Fruit fly (Drosophila melanogaster): ENCODE measurements around the gene CG4238.

Gene CG4238

DNA sequence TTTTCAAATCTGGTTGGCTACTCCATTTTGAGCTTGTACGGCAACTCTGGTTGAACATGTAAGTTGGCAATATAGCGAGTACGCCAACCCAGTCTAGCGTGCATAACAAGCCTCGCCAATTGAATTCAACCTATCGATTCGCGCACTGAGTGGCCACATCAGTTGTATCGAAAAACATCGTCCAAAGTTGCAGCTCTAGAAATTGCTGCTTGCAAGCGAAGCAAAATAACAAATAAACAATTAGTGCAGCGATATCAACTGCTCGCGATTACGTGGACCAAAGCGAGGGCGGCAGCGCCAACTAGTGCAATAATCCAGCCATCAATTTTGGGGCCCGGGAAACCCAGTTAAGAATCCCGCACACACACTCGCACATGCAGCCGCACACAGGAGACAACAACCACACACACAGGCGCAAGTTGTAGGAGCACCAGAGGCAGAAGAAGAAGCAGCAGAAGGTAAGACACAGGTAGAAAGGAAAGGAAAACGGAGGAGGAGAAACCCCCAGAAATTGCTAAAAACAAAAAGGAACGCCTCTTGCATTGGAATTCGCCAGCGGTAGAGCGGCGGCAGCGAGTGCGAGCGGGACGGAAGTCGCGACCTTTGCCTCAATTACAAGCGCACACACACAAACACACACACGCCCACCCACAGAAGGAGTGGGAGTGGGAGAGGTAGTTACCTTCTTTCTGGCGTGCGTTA lies 28.0 kb downstream of the CG4238 start (continued):
- TF ChIP-seq CG11093 (GFP tag; IDR thresholded peaks at IDR 0.05) = no peak
- TF ChIP-seq sisA (GFP tag; IDR thresholded peaks at IDR 0.05) = no peak
- TF ChIP-seq CG15514 (GFP tag; optimal IDR thresholded peaks at IDR 0.05) = peak; percentile 78
- no peak for TF ChIP-seq Sox100B (GFP tag; optimal IDR thresholded peaks at IDR 0.05)
- TF ChIP-seq CG10366 (GFP tag; IDR thresholded peaks at IDR 0.05) = no peak
- no peak for TF ChIP-seq al (GFP tag; IDR thresholded peaks at IDR 0.05)
- TF ChIP-seq ATbp (GFP tag; optimal IDR thresholded peaks at IDR 0.05) = no peak
- TF ChIP-seq bbx (GFP tag; IDR thresholded peaks at IDR 0.05; ENCODE audit: partially characterized antibody) = peak; percentile 90
- TF ChIP-seq CG31224 (GFP tag; IDR thresholded peaks at IDR 0.05) = no peak
- peak; percentile 35; the same call in 1 of the 3 replicates for TF ChIP-seq row (GFP tag; IDR thresholded peaks at IDR 0.05)
- TF ChIP-seq PHDP (tag; optimal IDR thresholded peaks at IDR 0.05) = no peak
- no peak for TF ChIP-seq ro (GFP tag; IDR thresholded peaks at IDR 0.05)
- peak; percentile 15 for TF ChIP-seq caup (GFP tag; optimal IDR thresholded peaks at IDR 0.05; ENCODE audit: severe bottlenecking)
- TF ChIP-seq zf30C (GFP tag; optimal IDR thresholded peaks at IDR 0.05) = no peak
- no peak for TF ChIP-seq scrt (GFP tag; optimal IDR thresholded peaks at IDR 0.05)
- peak; percentile 19 for TF ChIP-seq slou (GFP tag; optimal IDR thresholded peaks at IDR 0.05)
- TF ChIP-seq CG10267 (tag; optimal IDR thresholded peaks at IDR 0.05) = peak; percentile 59
- TF ChIP-seq HLH4C (GFP tag; IDR thresholded peaks at IDR 0.05; ENCODE audit: partially characterized antibody) = peak; percentile 81
- no peak for TF ChIP-seq CG6254 (GFP tag; optimal IDR thresholded peaks at IDR 0.05)
- no peak for TF ChIP-seq Eip74EF (GFP tag; optimal IDR thresholded peaks at IDR 0.05)
- no peak for TF ChIP-seq CG7839 (tag; optimal IDR thresholded peaks at IDR 0.05)
- TF ChIP-seq CG12769 (tag; optimal IDR thresholded peaks at IDR 0.05) = peak; percentile 55
- no peak for TF ChIP-seq CG10543 (GFP tag; optimal IDR thresholded peaks at IDR 0.05)
- TF ChIP-seq stwl (tag; optimal IDR thresholded peaks at IDR 0.05) = peak; percentile 84
- TF ChIP-seq CG4730 (GFP tag; IDR thresholded peaks at IDR 0.05) = no peak
- TF ChIP-seq slbo (GFP tag; IDR thresholded peaks at IDR 0.05) = peak; percentile 48; the same call in 1 of the 2 replicates
- peak; percentile 35 for TF ChIP-seq Nf-YB (GFP tag; optimal IDR thresholded peaks at IDR 0.05)
- no peak for TF ChIP-seq peb (GFP tag; IDR thresholded peaks at IDR 0.05)
- peak; percentile 29; the same call in 1 of the 3 replicates for TF ChIP-seq ci (GFP tag; IDR thresholded peaks at IDR 0.05)
- TF ChIP-seq CG1832 (GFP tag; optimal IDR thresholded peaks at IDR 0.05) = peak; percentile 61
- TF ChIP-seq CG5245 (GFP tag; optimal IDR thresholded peaks at IDR 0.05) = no peak
- TF ChIP-seq chif (GFP tag; optimal IDR thresholded peaks at IDR 0.05) = no peak
- TF ChIP-seq CG9932 (GFP tag; IDR thresholded peaks at IDR 0.05) = peak; percentile 61
- TF ChIP-seq gsb-n (tag; optimal IDR thresholded peaks at IDR 0.05) = peak; percentile 59
- no peak for TF ChIP-seq CG2199 (GFP tag; IDR thresholded peaks at IDR 0.05)
- TF ChIP-seq HmgD (GFP tag; optimal IDR thresholded peaks at IDR 0.05) = peak; percentile 91
- no peak for TF ChIP-seq psq (GFP tag; optimal IDR thresholded peaks at IDR 0.05)
- TF ChIP-seq gt (GFP tag; IDR thresholded peaks at IDR 0.05) = no peak
- TF ChIP-seq CG31365 (tag; optimal IDR thresholded peaks at IDR 0.05) = no peak
- no peak for TF ChIP-seq ase (GFP tag; IDR thresholded peaks at IDR 0.05)
- TF ChIP-seq CG14860 (GFP tag; IDR thresholded peaks at IDR 0.05; ENCODE audit: partially characterized antibody) = peak; percentile 79
- TF ChIP-seq CG6272 (GFP tag; IDR thresholded peaks at IDR 0.05) = peak; percentile 36; the same call in 1 of the 2 replicates
- TF ChIP-seq Hmx (GFP tag; optimal IDR thresholded peaks at IDR 0.05) = no peak
- TF ChIP-seq rib (GFP tag; IDR thresholded peaks at IDR 0.05) = no peak
- no peak for TF ChIP-seq ap (GFP tag; IDR thresholded peaks at IDR 0.05)
- peak; percentile 93 for TF ChIP-seq unc-4 (GFP tag; IDR thresholded peaks at IDR 0.05; ENCODE audit: partially characterized antibody)
- no peak for TF ChIP-seq CG12071 (GFP tag; optimal IDR thresholded peaks at IDR 0.05)
- peak; percentile 82 for TF ChIP-seq trem (tag; optimal IDR thresholded peaks at IDR 0.05)
- TF ChIP-seq insv (GFP tag; optimal IDR thresholded peaks at IDR 0.05) = peak in 1 of 2 experiments; percentile 48
